Worm (Caenorhabditis elegans) whole organism, early embryonic: ENCODE results near the gene Y62F5A.10.

Experiments
- B0310.2 ChIP-seq: sonication (generic microtip); optimal IDR thresholded peaks from 2 replicates; lab custom pipeline; 2016; ENCODE audit warnings: mild to moderate bottlenecking, missing genetic modification characterization, missing compliant biosample characterization
- F13C5.2 ChIP-seq: sonication (generic microtip); optimal IDR thresholded peaks from 2 replicates; lab custom pipeline; 2017; ENCODE audit warnings: mild to moderate bottlenecking, missing genetic modification characterization, inconsistent platforms, missing compliant biosample characterization
- ama-1 ChIP-seq: fragments of 150-350 bp; optimal IDR thresholded peaks from 2 replicates; lab custom pipeline; 2014
- ceh-36 ChIP-seq: sonication (generic microtip); optimal IDR thresholded peaks from 2 replicates; lab custom pipeline; 2016; ENCODE audit warnings: missing genetic modification characterization, inconsistent platforms, missing compliant biosample characterization
- flt-1 ChIP-seq: fragments of 200-800 bp; sonication (Bioruptor generic); IDR thresholded peaks from 2 replicates; pipeline ENCODE4 v1.3.6; 2022; ENCODE audit warnings: missing genetic modification characterization, missing compliant biosample characterization
- hmbx-1 ChIP-seq: sonication (generic microtip); optimal IDR thresholded peaks from 2 replicates; lab custom pipeline; 2016; ENCODE audit warnings: mild to moderate bottlenecking, missing genetic modification characterization, missing compliant biosample characterization
- sea-1 ChIP-seq: fragments of 200-800 bp; sonication (Bioruptor generic); conservative IDR thresholded peaks from 2 replicates; pipeline ENCODE4 v1.3.6; 2022; ENCODE audit warnings: missing genetic modification characterization, missing compliant biosample characterization
- tbx-11 ChIP-seq: fragments of 200-800 bp; sonication (Bioruptor generic); IDR thresholded peaks from 2 replicates; pipeline ENCODE4 v1.3.6; 2022; ENCODE audit warnings: missing genetic modification characterization, missing compliant biosample characterization
- tbx-37 ChIP-seq: fragments of 200-800 bp; sonication (Bioruptor generic); conservative IDR thresholded peaks from 2 replicates; pipeline ENCODE4 v1.3.6; 2022; ENCODE audit warnings: missing genetic modification reagents, missing genetic modification characterization, missing compliant biosample characterization
- tra-4 ChIP-seq: sonication (generic microtip); optimal IDR thresholded peaks from 2 replicates; lab custom pipeline; 2017; ENCODE audit warnings: missing genetic modification characterization, missing compliant biosample characterization

DNA sequence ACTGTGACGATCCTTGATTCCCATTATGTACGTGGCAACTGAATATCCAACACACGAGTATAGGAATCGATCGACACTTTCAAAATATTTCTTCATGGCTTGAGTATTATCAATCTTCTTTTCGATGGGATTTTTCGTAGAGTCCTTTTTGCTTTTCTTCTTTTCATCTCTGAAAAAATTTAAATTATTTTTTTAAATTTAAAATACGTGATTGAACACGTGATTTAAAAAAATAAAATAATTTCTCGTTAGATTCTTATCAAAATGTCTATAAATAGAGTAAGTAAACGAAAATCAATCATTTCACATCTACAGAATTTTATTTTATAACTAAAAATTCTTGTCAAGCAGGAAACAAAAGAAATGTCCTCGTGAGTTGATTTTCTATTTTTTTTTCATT is at the start of gene Y62F5A.10:
- TF ChIP-seq ama-1 (lab: Kevin White, UChicago) (no peak), flt-1 (GFP tag; lab: Robert Waterston, UW) (no peak), F13C5.2 (tag; lab: Kevin White, UChicago) (no peak), B0310.2 (tag; lab: Kevin White, UChicago) (no peak), tbx-11 (GFP tag; lab: Robert Waterston, UW) (no peak), ceh-36 (no peak), tra-4 (no peak), sea-1 (GFP tag; lab: Robert Waterston, UW) (no peak), tbx-37 (GFP tag; lab: Robert Waterston, UW) (no peak), hmbx-1 (tag; lab: Kevin White, UChicago) (no peak)
